Worm (Caenorhabditis elegans) whole organism, early embryonic: ENCODE results near the gene gpa-4.

ENCODE experiments used
- F13C5.2 ChIP-seq: sonication (generic microtip); optimal IDR thresholded peaks from 2 replicates; lab custom pipeline; 2017; ENCODE audit warnings: mild to moderate bottlenecking, missing genetic modification characterization, inconsistent platforms, missing compliant biosample characterization
- ama-1 ChIP-seq: fragments of 150-350 bp; optimal IDR thresholded peaks from 2 replicates; lab custom pipeline; 2014
- ceh-13 ChIP-seq: fragments of 200-800 bp; sonication (Bioruptor generic); optimal IDR thresholded peaks from 2 replicates; lab custom pipeline; 2018; ENCODE audit warnings: mild to moderate bottlenecking, missing genetic modification characterization, missing compliant biosample characterization
- ceh-36 ChIP-seq: sonication (generic microtip); optimal IDR thresholded peaks from 2 replicates; lab custom pipeline; 2016; ENCODE audit warnings: missing genetic modification characterization, inconsistent platforms, missing compliant biosample characterization
- ets-7 ChIP-seq: sonication (generic microtip); optimal IDR thresholded peaks from 2 replicates; lab custom pipeline; 2016; ENCODE audit warnings: missing genotype, missing genetic modification characterization, missing compliant biosample characterization
- flt-1 ChIP-seq: fragments of 200-800 bp; sonication (Bioruptor generic); IDR thresholded peaks from 2 replicates; pipeline ENCODE4 v1.3.6; 2022; ENCODE audit warnings: missing genetic modification characterization, missing compliant biosample characterization
- hmbx-1 ChIP-seq: sonication (generic microtip); optimal IDR thresholded peaks from 2 replicates; lab custom pipeline; 2016; ENCODE audit warnings: mild to moderate bottlenecking, missing genetic modification characterization, missing compliant biosample characterization
- hnd-1 ChIP-seq: sonication (generic microtip); optimal IDR thresholded peaks from 2 replicates; lab custom pipeline; 2016; ENCODE audit warnings: missing genetic modification characterization, missing compliant biosample characterization
- scrt-1 ChIP-seq: fragments of 200-800 bp; sonication (Bioruptor generic); IDR thresholded peaks from 2 replicates; pipeline ENCODE4 v1.3.6; 2022; ENCODE audit warnings: missing genetic modification characterization, missing compliant biosample characterization
- tbx-11 ChIP-seq: fragments of 200-800 bp; sonication (Bioruptor generic); IDR thresholded peaks from 2 replicates; pipeline ENCODE4 v1.3.6; 2022; ENCODE audit warnings: missing genetic modification characterization, missing compliant biosample characterization
- tbx-37 ChIP-seq: fragments of 200-800 bp; sonication (Bioruptor generic); conservative IDR thresholded peaks from 2 replicates; pipeline ENCODE4 v1.3.6; 2022; ENCODE audit warnings: missing genetic modification reagents, missing genetic modification characterization, missing compliant biosample characterization

ce11 chrIV:393409-393930, 8.0 kb upstream of the gpa-4 start, which contains the start of the genes T07A9.15 and nog-1:
- 0 out of 2 replicates have a peak, but pooled peaks have one; percentile 30 for TF ChIP-seq tbx-37 (GFP tag; lab: Robert Waterston, UW)
- no peak for TF ChIP-seq tbx-11 (GFP tag; lab: Robert Waterston, UW)
- TF ChIP-seq ama-1 (lab: Kevin White, UChicago): no peak
- TF ChIP-seq ceh-13 (GFP tag; lab: Kevin White, UChicago): no peak
- no peak for TF ChIP-seq hnd-1 (tag; lab: Kevin White, UChicago)
- no peak for TF ChIP-seq flt-1 (GFP tag; lab: Robert Waterston, UW)
- TF ChIP-seq ets-7 (tag; lab: Kevin White, UChicago): no peak
- TF ChIP-seq ceh-36 (tag; lab: Kevin White, UChicago): no peak
- TF ChIP-seq hmbx-1: no peak
- TF ChIP-seq scrt-1: no peak
- TF ChIP-seq F13C5.2: no peak
